Fruit fly (Drosophila melanogaster): ENCODE results near the gene CG12310.

DNA sequence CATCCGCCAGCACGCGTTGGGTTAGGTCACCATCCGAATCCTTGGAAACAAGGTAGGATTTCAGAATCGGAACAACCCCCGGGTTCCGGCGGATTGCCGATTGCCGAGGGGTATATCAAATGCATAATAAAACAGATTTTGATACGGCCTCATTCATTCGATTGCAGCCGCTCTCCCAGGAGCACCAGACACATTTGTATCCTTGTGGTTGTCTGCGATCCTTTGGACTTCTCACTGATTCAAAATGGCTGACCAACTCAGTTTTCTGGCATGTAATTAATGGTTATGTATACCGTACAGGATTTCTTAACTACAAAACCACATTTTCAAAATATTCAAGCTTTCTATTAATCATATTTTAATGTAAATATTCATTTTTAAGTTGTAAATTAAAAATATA is 3.0 kb downstream of the CG12310 start:
- TF ChIP-seq Hr78 (GFP tag; optimal IDR thresholded peaks at IDR 0.05), result no peak
- TF ChIP-seq Hr83 (GFP tag; optimal IDR thresholded peaks at IDR 0.05; ENCODE audit: poor library complexity, severe bottlenecking), result no peak
- TF ChIP-seq rgr (GFP tag; optimal IDR thresholded peaks at IDR 0.05), result no peak
- TF ChIP-seq psq (GFP tag; optimal IDR thresholded peaks at IDR 0.05), result no peak
- no peak for TF ChIP-seq Myc (optimal IDR thresholded peaks at IDR 0.05)
- no peak for TF ChIP-seq usp (GFP tag; optimal IDR thresholded peaks at IDR 0.05)
- TF ChIP-seq Mio (GFP tag; optimal IDR thresholded peaks at IDR 0.05), result no peak
- TF ChIP-seq dmrt93B (GFP tag; optimal IDR thresholded peaks at IDR 0.05), result no peak
- TF ChIP-seq Sp1 (GFP tag; optimal IDR thresholded peaks at IDR 0.05), result no peak
- no peak for TF ChIP-seq Abd-B (GFP tag; optimal IDR thresholded peaks at IDR 0.05)
- no peak for TF ChIP-seq Dfd (GFP tag; optimal IDR thresholded peaks at IDR 0.05)
- TF ChIP-seq h (GFP tag; optimal IDR thresholded peaks at IDR 0.05), result no peak
- no peak for TF ChIP-seq Rel (GFP tag; optimal IDR thresholded peaks at IDR 0.05)
- no peak for TF ChIP-seq Rel (tag; optimal IDR thresholded peaks at IDR 0.05)
- TF ChIP-seq HLH106 (tag; optimal IDR thresholded peaks at IDR 0.05), result no peak
